Fruit fly (Drosophila melanogaster) whole organism, embryonic: ENCODE measurements around the gene CG32073.

ENCODE experiments used
- Asciz ChIP-seq: fragments of 200-800 bp; sonication (Bioruptor generic); optimal IDR thresholded peaks from 2 replicates; lab custom pipeline; 2017; ENCODE audit warnings: missing biosample characterization, mild to moderate bottlenecking, missing genetic modification characterization, missing genetic modification reagents
- CG11247 ChIP-seq: fragments of 200-800 bp; sonication (Bioruptor generic); IDR thresholded peaks from 2 replicates; pipeline ENCODE4 v1.3.6; 2022; ENCODE audit warnings: missing biosample characterization, missing genetic modification characterization
- CG11398 ChIP-seq: fragments of 200-800 bp; sonication (Bioruptor generic); optimal IDR thresholded peaks from 2 replicates; lab custom pipeline; 2016; ENCODE audit warnings: missing biosample characterization, missing genetic modification characterization
- CG11696 ChIP-seq: fragments of 200-800 bp; sonication (Bioruptor generic); IDR thresholded peaks from 2 replicates; pipeline ENCODE4 v1.3.6; 2022; ENCODE audit warnings: missing biosample characterization, missing genetic modification characterization
- CG12071 ChIP-seq: fragments of 200-800 bp; sonication (Bioruptor generic); optimal IDR thresholded peaks from 3 replicates; lab custom pipeline; 2018; ENCODE audit warnings: missing biosample characterization, mild to moderate bottlenecking, missing genetic modification characterization
- CG13123 ChIP-seq: fragments of 200-800 bp; sonication (Bioruptor generic); optimal IDR thresholded peaks from 2 replicates; lab custom pipeline; 2016; ENCODE audit warnings: missing biosample characterization, missing genetic modification characterization
- CG14441 ChIP-seq: fragments of 200-800 bp; sonication (Bioruptor generic); IDR thresholded peaks from 2 replicates; pipeline ENCODE4 v1.3.6; 2022; ENCODE audit warnings: missing biosample characterization, missing genetic modification characterization
- CG15514 ChIP-seq: fragments of 200-800 bp; sonication (Bioruptor generic); optimal IDR thresholded peaks from 3 replicates; lab custom pipeline; 2017; ENCODE audit warnings: missing biosample characterization, missing genetic modification characterization, mild to moderate bottlenecking, moderate library complexity, missing genetic modification reagents
- CG1603 ChIP-seq: fragments of 200-800 bp; sonication (Bioruptor generic); optimal IDR thresholded peaks from 2 replicates; lab custom pipeline; 2019; ENCODE audit warnings: missing biosample characterization, mild to moderate bottlenecking, missing genetic modification characterization, moderate library complexity
- CG17328 ChIP-seq: fragments of 200-800 bp; sonication (Bioruptor generic); IDR thresholded peaks from 2 replicates; pipeline ENCODE4 v1.3.6; 2022; ENCODE audit warnings: missing biosample characterization, missing genetic modification characterization
- CG2712 ChIP-seq: fragments of 200-800 bp; optimal IDR thresholded peaks from 3 replicates; lab custom pipeline; 2019; ENCODE audit warnings: missing biosample characterization, mild to moderate bottlenecking, missing genetic modification characterization, moderate library complexity
- CG3065 ChIP-seq: fragments of 200-800 bp; sonication (Bioruptor generic); optimal IDR thresholded peaks from 2 replicates; lab custom pipeline; 2016; ENCODE audit warnings: missing biosample characterization, missing genetic modification characterization
- CG3407 ChIP-seq: fragments of 200-800 bp; sonication (Bioruptor generic); optimal IDR thresholded peaks from 2 replicates; lab custom pipeline; 2018; ENCODE audit warnings: missing biosample characterization, mild to moderate bottlenecking, missing genetic modification characterization
- CG4282 ChIP-seq: fragments of 200-800 bp; sonication (Bioruptor generic); optimal IDR thresholded peaks from 2 replicates; lab custom pipeline; 2016; ENCODE audit warnings: missing biosample characterization, missing genetic modification characterization
- CG5180 ChIP-seq: fragments of 200-800 bp; sonication (Bioruptor generic); optimal IDR thresholded peaks from 3 replicates; lab custom pipeline; 2017; ENCODE audit warnings: missing biosample characterization, missing genetic modification characterization, mild to moderate bottlenecking, moderate library complexity, missing genetic modification reagents
- CG6175 ChIP-seq: fragments of 200-800 bp; sonication (Bioruptor generic); IDR thresholded peaks from 3 replicates; pipeline ENCODE4 v1.3.6; 2022; ENCODE audit warnings: missing biosample characterization, missing genetic modification characterization
- CG6689 ChIP-seq: fragments of 200-800 bp; sonication (Bioruptor generic); IDR thresholded peaks from 2 replicates; pipeline ENCODE4 v1.3.6; 2022; ENCODE audit warnings: missing biosample characterization, missing genetic modification characterization
- CG7372 ChIP-seq: fragments of 200-800 bp; sonication (Bioruptor generic); IDR thresholded peaks from 2 replicates; pipeline ENCODE4 v1.3.6; 2022; ENCODE audit warnings: missing biosample characterization, missing genetic modification characterization
- CG8478 ChIP-seq: fragments of >200 bp; optimal IDR thresholded peaks from 2 replicates; lab custom pipeline; 2018
- ERR ChIP-seq: fragments of 200-800 bp; sonication (Bioruptor generic); optimal IDR thresholded peaks from 2 replicates; lab custom pipeline; 2016; ENCODE audit warnings: missing biosample characterization, missing genetic modification characterization
- Hmx ChIP-seq: fragments of 200-800 bp; sonication (Bioruptor generic); optimal IDR thresholded peaks from 2 replicates; lab custom pipeline; 2016; ENCODE audit warnings: missing biosample characterization, missing genetic modification characterization
- Nf-YB ChIP-seq: fragments of 200-800 bp; sonication (Bioruptor generic); optimal IDR thresholded peaks from 3 replicates; lab custom pipeline; 2019; ENCODE audit warnings: missing biosample characterization, mild to moderate bottlenecking, missing genetic modification characterization, moderate library complexity
- Oaz ChIP-seq: fragments of 200-800 bp; sonication (Bioruptor generic); IDR thresholded peaks from 2 replicates; pipeline ENCODE4 v1.3.6; 2022; ENCODE audit warnings: missing biosample characterization, missing genetic modification characterization
- Ptx1 ChIP-seq: fragments of 200-800 bp; sonication (Bioruptor generic); IDR thresholded peaks from 2 replicates; pipeline ENCODE4 v1.3.6; 2022; ENCODE audit warnings: missing biosample characterization, missing genetic modification characterization
- Sox102F ChIP-seq: fragments of 200-800 bp; sonication (Bioruptor generic); optimal IDR thresholded peaks from 2 replicates; lab custom pipeline; 2018; ENCODE audit warnings: missing biosample characterization, mild to moderate bottlenecking, missing genetic modification characterization, moderate library complexity
- Xbp1 ChIP-seq: fragments of 200-800 bp; sonication (Bioruptor generic); optimal IDR thresholded peaks from 3 replicates; lab custom pipeline; 2016; ENCODE audit warnings: missing biosample characterization, mild to moderate bottlenecking, missing genetic modification characterization
- ash1 ChIP-seq: fragments of 200-800 bp; sonication (Bioruptor generic); optimal IDR thresholded peaks from 2 replicates; lab custom pipeline; 2018; ENCODE audit warnings: missing biosample characterization, mild to moderate bottlenecking, missing genetic modification characterization
- da ChIP-seq: fragments of 200-800 bp; sonication (Bioruptor generic); optimal IDR thresholded peaks from 2 replicates; lab custom pipeline; 2016; ENCODE audit warnings: missing biosample characterization, missing genetic modification characterization
- dmrt99B ChIP-seq: fragments of 200-800 bp; sonication (Bioruptor generic); optimal IDR thresholded peaks from 2 replicates; lab custom pipeline; 2018; ENCODE audit warnings: missing biosample characterization, mild to moderate bottlenecking, missing genetic modification characterization, moderate library complexity
- dpn ChIP-seq, 2 experiments: fragments of 200-800 bp; sonication (Bioruptor generic); optimal IDR thresholded peaks; 3 replicates each; lab custom pipeline; 2016; ENCODE audit warnings: missing biosample characterization in 2 of 2, missing genetic modification characterization in 2 of 2
- dysf ChIP-seq: fragments of 200-800 bp; sonication (Bioruptor generic); IDR thresholded peaks from 3 replicates; pipeline ENCODE4 v1.3.6; 2022; ENCODE audit warnings: missing biosample characterization, missing genetic modification characterization
- eyg ChIP-seq: fragments of 200-800 bp; sonication (Bioruptor generic); optimal IDR thresholded peaks from 3 replicates; lab custom pipeline; 2016; ENCODE audit warnings: missing biosample characterization, missing genetic modification characterization
- fd102C ChIP-seq: fragments of 200-800 bp; sonication (Bioruptor generic); optimal IDR thresholded peaks from 2 replicates; lab custom pipeline; 2018; ENCODE audit warnings: missing biosample characterization, mild to moderate bottlenecking, missing genetic modification characterization, moderate library complexity
- ind ChIP-seq: fragments of 200-800 bp; sonication (Bioruptor generic); optimal IDR thresholded peaks from 3 replicates; lab custom pipeline; 2016; ENCODE audit warnings: missing biosample characterization, missing genetic modification characterization
- kah ChIP-seq: fragments of 200-800 bp; sonication (Bioruptor generic); optimal IDR thresholded peaks from 2 replicates; lab custom pipeline; 2018; ENCODE audit warnings: missing biosample characterization, mild to moderate bottlenecking, missing genetic modification characterization
- kni ChIP-seq: fragments of 200-800 bp; sonication (Bioruptor generic); optimal IDR thresholded peaks from 3 replicates; lab custom pipeline; 2017; ENCODE audit warnings: mild to moderate bottlenecking, missing biosample characterization, missing genetic modification reagents, missing genetic modification characterization
- knrl ChIP-seq: fragments of 200-800 bp; sonication (Bioruptor generic); IDR thresholded peaks from 3 replicates; pipeline ENCODE4 v1.3.6; 2022; ENCODE audit warnings: missing biosample characterization, missing genetic modification characterization; ENCODE audit not compliant: partially characterized antibody
- lab ChIP-seq: fragments of 200-800 bp; sonication (Bioruptor generic); optimal IDR thresholded peaks from 3 replicates; lab custom pipeline; 2017; ENCODE audit warnings: missing biosample characterization, missing genetic modification characterization, mild to moderate bottlenecking, moderate library complexity, missing genetic modification reagents
- mld ChIP-seq: fragments of 200-800 bp; sonication (Bioruptor generic); IDR thresholded peaks from 3 replicates; pipeline ENCODE4 v1.3.6; 2022; ENCODE audit warnings: missing biosample characterization, missing genetic modification characterization; ENCODE audit not compliant: partially characterized antibody
- onecut ChIP-seq: fragments of 200-800 bp; sonication (Bioruptor generic); IDR thresholded peaks from 2 replicates; pipeline ENCODE4 v1.3.6; 2022; ENCODE audit warnings: missing biosample characterization, missing genetic modification characterization
- org-1 ChIP-seq: fragments of 200-800 bp; sonication (Bioruptor generic); optimal IDR thresholded peaks from 2 replicates; lab custom pipeline; 2017; ENCODE audit warnings: missing biosample characterization, missing genetic modification characterization
- pnt ChIP-seq: fragments of 200-800 bp; sonication (Bioruptor generic); optimal IDR thresholded peaks from 3 replicates; lab custom pipeline; 2016; ENCODE audit warnings: missing biosample characterization, missing genetic modification characterization
- ro ChIP-seq: fragments of 200-800 bp; sonication (Bioruptor generic); IDR thresholded peaks from 2 replicates; pipeline ENCODE4 v1.3.6; 2022; ENCODE audit warnings: missing biosample characterization, missing genetic modification characterization
- sens-2 ChIP-seq: fragments of 200-800 bp; sonication (Bioruptor generic); IDR thresholded peaks from 2 replicates; pipeline ENCODE4 v1.3.6; 2022; ENCODE audit warnings: missing biosample characterization, missing genetic modification characterization
- sisA ChIP-seq: fragments of 200-800 bp; sonication (Bioruptor generic); IDR thresholded peaks from 2 replicates; pipeline ENCODE4 v1.3.6; 2022; ENCODE audit warnings: missing biosample characterization, missing genetic modification characterization
- ssp ChIP-seq: fragments of 200-800 bp; sonication (Bioruptor generic); IDR thresholded peaks from 2 replicates; pipeline ENCODE4 v1.3.6; 2022; ENCODE audit warnings: missing biosample characterization, missing genetic modification characterization
- sug ChIP-seq: fragments of 200-800 bp; optimal IDR thresholded peaks from 2 replicates; lab custom pipeline; 2019; ENCODE audit warnings: missing biosample characterization, mild to moderate bottlenecking, missing genetic modification characterization, moderate library complexity
- unpg ChIP-seq: fragments of 200-800 bp; sonication (Bioruptor generic); optimal IDR thresholded peaks from 3 replicates; lab custom pipeline; 2018; ENCODE audit warnings: missing biosample characterization, mild to moderate bottlenecking, missing genetic modification characterization, moderate library complexity
- z ChIP-seq: fragments of 200-800 bp; sonication (Bioruptor generic); IDR thresholded peaks from 3 replicates; pipeline ENCODE4 v1.3.6; 2022; ENCODE audit warnings: missing biosample characterization, missing genetic modification characterization

The CG32073 gene

dm6 chr3L:11089805-11090440 is 17.5 kb downstream of the CG32073 start (continued):
- TF ChIP-seq CG2712 (tag; lab: Kevin White, UChicago) (peak; percentile 96), CG12071 (peak; percentile 74), CG3065 (GFP tag; lab: Kevin White, UChicago) (peak; percentile 68), ERR (GFP tag; lab: Kevin White, UChicago) (no peak), onecut (peak; percentile 79), sisA (GFP tag; lab: Robert Waterston, UW) (peak; percentile 74), pnt (GFP tag; lab: Kevin White, UChicago) (peak; percentile 69), CG11696 (GFP tag; lab: Robert Waterston, UW) (peak; percentile 46), CG11398 (GFP tag; lab: Kevin White, UChicago) (peak; percentile 83), CG11247 (GFP tag; lab: Robert Waterston, UW) (peak; percentile 58; the same call in 1 of the 2 replicates), CG7372 (GFP tag; lab: Robert Waterston, UW) (peak; percentile 72; the same call in 1 of the 2 replicates), CG5180 (GFP tag; lab: Kevin White, UChicago) (peak; percentile 86), lab (GFP tag; lab: Kevin White, UChicago) (peak; percentile 89), da (peak; percentile 67), mld (no peak), fd102C (peak; percentile 93), Ptx1 (GFP tag; lab: Robert Waterston, UW) (peak; percentile 84), Hmx (GFP tag; lab: Kevin White, UChicago) (peak; percentile 68), z (GFP tag; lab: Robert Waterston, UW) (peak; percentile 76; the same call in 1 of the 3 replicates), CG13123 (GFP tag; lab: Kevin White, UChicago) (peak; percentile 75), CG17328 (GFP tag; lab: Robert Waterston, UW) (peak; percentile 70), ind (GFP tag; lab: Kevin White, UChicago) (peak; percentile 87), dmrt99B (tag; lab: Kevin White, UChicago) (peak; percentile 94), Nf-YB (GFP tag; lab: Kevin White, UChicago) (peak; percentile 83), CG15514 (GFP tag; lab: Kevin White, UChicago) (peak; percentile 68), sug (tag; lab: Kevin White, UChicago) (peak; percentile 78), CG1603 (tag; lab: Kevin White, UChicago) (peak; percentile 71), CG8478 (lab: Kevin White, UChicago) (no peak), CG14441 (peak; percentile 73; the same call in 1 of the 2 replicates), ro (peak; percentile 71; the same call in 1 of the 2 replicates), Oaz (GFP tag; lab: Robert Waterston, UW) (peak; percentile 43; the same call in 1 of the 2 replicates), Xbp1 (GFP tag; lab: Kevin White, UChicago) (peak; percentile 92), dysf (GFP tag; lab: Robert Waterston, UW) (peak; percentile 87; the same call in 1 of the 3 replicates), kah (peak; percentile 82), unpg (GFP tag; lab: Kevin White, UChicago) (peak; percentile 86), org-1 (GFP tag; lab: Kevin White, UChicago) (peak; percentile 90), Sox102F (peak; percentile 93), eyg (peak; percentile 77), dpn (GFP tag; optimal IDR thresholded peaks at IDR 0.05; lab: Kevin White, UChicago) (peak; percentile 73 to 88), CG4282 (GFP tag; lab: Kevin White, UChicago) (peak; percentile 83), ssp (GFP tag; lab: Robert Waterston, UW) (peak; percentile 68), Asciz (GFP tag; lab: Kevin White, UChicago) (peak; percentile 91), sens-2 (GFP tag; lab: Robert Waterston, UW) (peak; percentile 63), knrl (GFP tag; lab: Robert Waterston, UW) (peak; percentile 44; the same call in 1 of the 3 replicates), CG6689 (GFP tag; lab: Robert Waterston, UW) (peak; percentile 90), CG6175 (no peak), ash1 (GFP tag; lab: Kevin White, UChicago) (peak; percentile 61), kni (GFP tag; lab: Kevin White, UChicago) (peak; percentile 93), CG3407 (peak; percentile 81)
